Worm (Caenorhabditis elegans) whole organism, L1 larva: Measurements from ENCODE around the gene clec-126.
A peak's percentile ranks its signal among the peaks of the same experiment; 100 is the strongest.

Source experiments
- F16B12.6 ChIP-seq: fragments of 150-350 bp; optimal IDR thresholded peaks from 2 replicates; lab custom pipeline; 2014; ENCODE audit warnings: missing biosample characterization, missing genetic modification characterization
- alr-1 ChIP-seq: fragments of 200-800 bp; sonication (Bioruptor generic); optimal IDR thresholded peaks from 2 replicates; lab custom pipeline; 2018; ENCODE audit warnings: borderline replicate concordance, mild to moderate bottlenecking, missing genetic modification characterization, missing compliant biosample characterization
- blmp-1 ChIP-seq: fragments of 150-350 bp; optimal IDR thresholded peaks from 2 replicates; lab custom pipeline; 2014; ENCODE audit warnings: missing biosample characterization, missing genetic modification characterization
- ceh-63 ChIP-seq: fragments of 200-800 bp; sonication (Bioruptor generic); optimal IDR thresholded peaks from 2 replicates; lab custom pipeline; 2018; ENCODE audit warnings: mild to moderate bottlenecking, missing genetic modification characterization, missing compliant biosample characterization
- ceh-82 ChIP-seq, 3 experiments: fragments of 150-350 bp in 1 of 3; sonication (generic microtip) in 2 of 3; optimal IDR thresholded peaks; 2 replicates each; lab custom pipeline; 2014 to 2017; ENCODE audit warnings: missing biosample characterization in 3 of 3, missing genetic modification characterization in 3 of 3
- ceh-88 ChIP-seq: fragments of 200-800 bp; sonication (Bioruptor generic); IDR thresholded peaks from 2 replicates; pipeline ENCODE4 v1.3.6; 2022; ENCODE audit warnings: missing genetic modification characterization, missing compliant biosample characterization
- ces-1 ChIP-seq: fragments of 150-350 bp; optimal IDR thresholded peaks from 2 replicates; lab custom pipeline; 2014; ENCODE audit warnings: missing biosample characterization, missing genetic modification reagents, missing genetic modification characterization
- dpl-1 ChIP-seq, 3 experiments: fragments of 150-350 bp in 2 of 3; sonication (generic microtip) in 1 of 3; optimal IDR thresholded peaks; 2 replicates each; lab custom pipeline; 2014 to 2017; ENCODE audit warnings: missing biosample characterization in 3 of 3, missing genetic modification characterization in 3 of 3, missing genetic modification reagents in 3 of 3
- efl-1 ChIP-seq, 4 experiments: fragments of 150-350 bp; optimal IDR thresholded peaks in 3 of 4; peaks in 1 of 4; 1 replicate in 1 of 4; 2 replicates in 3 of 4; lab custom pipeline; 2014; ENCODE audit warnings: missing biosample characterization in 2 of 4, missing genetic modification characterization in 2 of 4, missing genetic modification reagents in 2 of 4
- efl-3 ChIP-seq: fragments of 200-800 bp; sonication (Bioruptor generic); optimal IDR thresholded peaks from 2 replicates; lab custom pipeline; 2018; ENCODE audit warnings: mild to moderate bottlenecking, missing genetic modification characterization, missing compliant biosample characterization
- egl-13 ChIP-seq: sonication (generic microtip); optimal IDR thresholded peaks from 2 replicates; lab custom pipeline; 2016; ENCODE audit warnings: missing genotype, missing genetic modification reagents, missing genetic modification characterization, missing compliant biosample characterization
- elt-2 ChIP-seq: sonication (generic microtip); optimal IDR thresholded peaks from 2 replicates; lab custom pipeline; 2016; ENCODE audit warnings: missing genetic modification characterization, mild to moderate bottlenecking, inconsistent platforms, missing compliant biosample characterization, missing genetic modification reagents
- fkh-10 ChIP-seq: sonication (generic microtip); optimal IDR thresholded peaks from 2 replicates; lab custom pipeline; 2017; ENCODE audit warnings: missing biosample characterization, missing genetic modification reagents, missing genetic modification characterization
- fkh-4 ChIP-seq: sonication (generic microtip); optimal IDR thresholded peaks from 2 replicates; lab custom pipeline; 2016; ENCODE audit warnings: missing compliant biosample characterization, missing genetic modification characterization, borderline replicate concordance
- fkh-8 ChIP-seq: sonication (generic microtip); optimal IDR thresholded peaks from 2 replicates; lab custom pipeline; 2016; ENCODE audit warnings: mild to moderate bottlenecking, missing genetic modification characterization, missing compliant biosample characterization
- grh-1 ChIP-seq: fragments of 200-800 bp; sonication (Bioruptor generic); IDR thresholded peaks from 2 replicates; pipeline ENCODE4 v1.3.6; 2022; ENCODE audit warnings: missing genetic modification reagents, missing genetic modification characterization, missing compliant biosample characterization
- hlh-17 ChIP-seq: fragments of 200-800 bp; sonication (Bioruptor generic); optimal IDR thresholded peaks from 2 replicates; lab custom pipeline; 2018; ENCODE audit warnings: missing genetic modification characterization, mild to moderate bottlenecking, missing compliant biosample characterization, moderate library complexity, borderline replicate concordance
- hlh-4 ChIP-seq: sonication (generic microtip); optimal IDR thresholded peaks from 2 replicates; lab custom pipeline; 2016; ENCODE audit warnings: mild to moderate bottlenecking, missing genetic modification characterization, missing compliant biosample characterization
- hpl-2 ChIP-seq: fragments of 150-350 bp; optimal IDR thresholded peaks from 2 replicates; lab custom pipeline; 2014; ENCODE audit warnings: missing biosample characterization, missing genetic modification reagents, missing genetic modification characterization
- irx-1 ChIP-seq: sonication (generic microtip); optimal IDR thresholded peaks from 2 replicates; lab custom pipeline; 2016; ENCODE audit warnings: missing genetic modification characterization, missing compliant biosample characterization
- jun-1 ChIP-seq: fragments of 150-350 bp; optimal IDR thresholded peaks from 2 replicates; lab custom pipeline; 2014; ENCODE audit warnings: missing biosample characterization, missing genetic modification reagents, missing genetic modification characterization
- lin-13 ChIP-seq: fragments of 150-350 bp; optimal IDR thresholded peaks from 2 replicates; lab custom pipeline; 2014; ENCODE audit warnings: missing biosample characterization, missing genetic modification reagents, missing genetic modification characterization
- lin-14 ChIP-seq: fragments of 200-800 bp; sonication (Bioruptor generic); optimal IDR thresholded peaks from 2 replicates; lab custom pipeline; 2018; ENCODE audit warnings: mild to moderate bottlenecking, missing genetic modification characterization, moderate library complexity, missing compliant biosample characterization
- lin-35 ChIP-seq, 2 experiments: fragments of 150-350 bp; optimal IDR thresholded peaks; 2 replicates each; lab custom pipeline; 2014; ENCODE audit warnings: missing biosample characterization in 2 of 2, missing genetic modification characterization in 2 of 2, missing genetic modification reagents in 2 of 2
- lir-3 ChIP-seq: sonication (generic microtip); optimal IDR thresholded peaks from 2 replicates; lab custom pipeline; 2016; ENCODE audit warnings: mild to moderate bottlenecking, missing genetic modification characterization, moderate library complexity, missing compliant biosample characterization; ENCODE audit not compliant: poor library complexity
- lsy-2 ChIP-seq, 2 experiments: fragments of 150-350 bp; optimal IDR thresholded peaks; 2 replicates each; lab custom pipeline; 2014; ENCODE audit warnings: missing biosample characterization in 2 of 2, missing genetic modification characterization in 2 of 2
- mef-2 ChIP-seq: fragments of 150-350 bp; optimal IDR thresholded peaks from 2 replicates; lab custom pipeline; 2014; ENCODE audit warnings: missing biosample characterization, missing genetic modification characterization
- mep-1 ChIP-seq: fragments of 150-350 bp; optimal IDR thresholded peaks from 2 replicates; lab custom pipeline; 2014; ENCODE audit warnings: missing biosample characterization, missing genetic modification characterization
- nhr-12 ChIP-seq: sonication (generic microtip); optimal IDR thresholded peaks from 2 replicates; lab custom pipeline; 2017; ENCODE audit warnings: missing biosample characterization, missing genetic modification characterization
- nhr-237 ChIP-seq: fragments of 150-350 bp; optimal IDR thresholded peaks from 2 replicates; lab custom pipeline; 2014; ENCODE audit warnings: missing biosample characterization, missing genetic modification characterization
- nhr-28 ChIP-seq: fragments of 150-350 bp; optimal IDR thresholded peaks from 2 replicates; lab custom pipeline; 2014; ENCODE audit warnings: missing biosample characterization, missing genetic modification characterization
- nhr-47 ChIP-seq: sonication (generic microtip); optimal IDR thresholded peaks from 2 replicates; lab custom pipeline; 2016; ENCODE audit warnings: mild to moderate bottlenecking, missing genetic modification characterization, moderate library complexity, missing compliant biosample characterization
- nhr-71 ChIP-seq: sonication (generic microtip); optimal IDR thresholded peaks from 2 replicates; lab custom pipeline; 2016; ENCODE audit warnings: mild to moderate bottlenecking, missing genetic modification characterization, moderate library complexity, missing compliant biosample characterization
- nhr-76 ChIP-seq: sonication (generic microtip); optimal IDR thresholded peaks from 2 replicates; lab custom pipeline; 2017; ENCODE audit warnings: missing biosample characterization, missing genetic modification characterization
- nhr-77 ChIP-seq: fragments of 150-350 bp; optimal IDR thresholded peaks from 2 replicates; lab custom pipeline; 2014; ENCODE audit warnings: missing biosample characterization, missing genetic modification characterization
- nhr-84 ChIP-seq: sonication (generic microtip); optimal IDR thresholded peaks from 2 replicates; lab custom pipeline; 2017; ENCODE audit warnings: missing biosample characterization, missing genetic modification characterization
- nhr-85 ChIP-seq: sonication (generic microtip); peaks from one replicate; lab custom pipeline; 2016; ENCODE audit warnings: missing genetic modification characterization, inconsistent platforms, missing compliant biosample characterization
- nhr-90 ChIP-seq: sonication (generic microtip); optimal IDR thresholded peaks from 2 replicates; lab custom pipeline; 2016; ENCODE audit warnings: mild to moderate bottlenecking, missing genetic modification characterization, missing compliant biosample characterization; ENCODE audit not compliant: poor library complexity
- pax-3 ChIP-seq: fragments of 200-800 bp; sonication (Bioruptor generic); optimal IDR thresholded peaks from 2 replicates; lab custom pipeline; 2018; ENCODE audit warnings: mild to moderate bottlenecking, missing genetic modification characterization, moderate library complexity, missing compliant biosample characterization
- rnt-1 ChIP-seq: sonication (generic microtip); optimal IDR thresholded peaks from 2 replicates; lab custom pipeline; 2016; ENCODE audit warnings: mild to moderate bottlenecking, missing genetic modification characterization, moderate library complexity, missing compliant biosample characterization
- skn-1 ChIP-seq: fragments of 150-350 bp; optimal IDR thresholded peaks from 2 replicates; lab custom pipeline; 2014; ENCODE audit warnings: missing biosample characterization, missing genetic modification characterization
- snpc-4 ChIP-seq: fragments of 150-350 bp; optimal IDR thresholded peaks from 2 replicates; lab custom pipeline; 2014; ENCODE audit warnings: missing biosample characterization, missing genetic modification characterization
- snu-23 ChIP-seq: sonication (generic microtip); optimal IDR thresholded peaks from 2 replicates; lab custom pipeline; 2016; ENCODE audit warnings: missing genetic modification characterization, missing compliant biosample characterization
- swsn-7 ChIP-seq: sonication (generic microtip); optimal IDR thresholded peaks from 2 replicates; lab custom pipeline; 2016; ENCODE audit warnings: missing genetic modification characterization, missing compliant biosample characterization
- unc-130 ChIP-seq: fragments of 150-350 bp; optimal IDR thresholded peaks from 2 replicates; lab custom pipeline; 2017; ENCODE audit warnings: missing biosample characterization, missing genetic modification characterization, inconsistent platforms
- unc-30 ChIP-seq: sonication (generic microtip); optimal IDR thresholded peaks from 2 replicates; lab custom pipeline; 2017; ENCODE audit warnings: missing biosample characterization, missing genetic modification characterization
- unc-86 ChIP-seq: sonication (generic microtip); optimal IDR thresholded peaks from 2 replicates; lab custom pipeline; 2016; ENCODE audit warnings: missing genetic modification characterization, missing compliant biosample characterization
- xbp-1 ChIP-seq: sonication (generic microtip); optimal IDR thresholded peaks from 2 replicates; lab custom pipeline; 2016; ENCODE audit warnings: missing genetic modification characterization, missing compliant biosample characterization
- zag-1 ChIP-seq: fragments of 150-350 bp; optimal IDR thresholded peaks from 2 replicates; lab custom pipeline; 2014; ENCODE audit warnings: missing biosample characterization, missing genetic modification characterization
- ztf-11 ChIP-seq, 2 experiments: sonication (generic microtip); optimal IDR thresholded peaks; 2 replicates each; lab custom pipeline; 2016 to 2017; ENCODE audit warnings: missing genetic modification characterization in 2 of 2, missing biosample characterization in 1 of 2, missing compliant biosample characterization in 1 of 2

The clec-126 gene

ce11 chrII:3520988-3521850, 1.9 kb downstream of the clec-126 start, which contains the start of gene W09G10.9 (continued):
- TF ChIP-seq snpc-4 (peak; percentile 27), efl-3 (GFP tag; lab: Kevin White, UChicago) (no peak), nhr-28 (tag; lab: Kevin White, UChicago) (no peak), ceh-63 (no peak), lsy-2 (tag; optimal IDR thresholded peaks at IDR 0.05; lab: Kevin White, UChicago) (peak; percentile 72 to 77), dpl-1 (GFP tag; optimal IDR thresholded peaks at IDR 0.05; lab: Kevin White, UChicago) (peak; percentile 8 to 47 (median 43)), xbp-1 (peak; percentile 72), mef-2 (no peak), snu-23 (GFP tag; lab: Kevin White, UChicago) (peak; percentile 83), grh-1 (GFP tag; lab: Robert Waterston, UW) (peak; percentile 34; the same call in 1 of the 2 replicates), zag-1 (tag; lab: Kevin White, UChicago) (no peak), nhr-84 (no peak), mep-1 (tag; lab: Kevin White, UChicago) (peak; percentile 23), blmp-1 (no peak), hlh-4 (tag; lab: Kevin White, UChicago) (no peak), fkh-8 (tag; lab: Kevin White, UChicago) (peak; percentile 78), swsn-7 (tag; lab: Kevin White, UChicago) (peak; percentile 71), lin-13 (GFP tag; lab: Kevin White, UChicago) (peak; percentile 32), egl-13 (peak; percentile 54), hpl-2 (GFP tag; lab: Kevin White, UChicago) (no peak), nhr-90 (tag; lab: Kevin White, UChicago) (peak; percentile 60), skn-1 (tag; lab: Kevin White, UChicago) (peak; percentile 41), fkh-4 (tag; lab: Kevin White, UChicago) (no peak), irx-1 (tag; lab: Kevin White, UChicago) (peak; percentile 40), alr-1 (tag; lab: Kevin White, UChicago) (no peak), nhr-71 (tag; lab: Kevin White, UChicago) (peak; percentile 80), F16B12.6 (tag; lab: Kevin White, UChicago) (peak; percentile 48), ces-1 (GFP tag; lab: Kevin White, UChicago) (no peak), hlh-17 (no peak), fkh-10 (peak; percentile 14), lir-3 (peak; percentile 52), ceh-88 (GFP tag; lab: Robert Waterston, UW) (peak; percentile 73), pax-3 (tag; lab: Kevin White, UChicago) (no peak), nhr-77 (tag; lab: Kevin White, UChicago) (peak; percentile 52), jun-1 (tag; lab: Kevin White, UChicago) (peak; percentile 30), nhr-76 (no peak), ztf-11 (tag; optimal IDR thresholded peaks at IDR 0.05; lab: Kevin White, UChicago) (peak in 1 of 2 experiments; percentile 56), efl-1 (optimal IDR thresholded peaks at IDR 0.05; lab: Kevin White, UChicago) (peak; percentile 38 to 53), efl-1 (GFP tag; optimal IDR thresholded peaks at IDR 0.05 in 1 of 2; lab: Kevin White, UChicago) (peak; percentile 29 to 93), ceh-82 (tag; optimal IDR thresholded peaks at IDR 0.05; lab: Kevin White, UChicago) (peak; percentile 46 to 63 (median 62)), lin-35 (GFP tag; optimal IDR thresholded peaks at IDR 0.05; lab: Kevin White, UChicago) (peak; percentile 22 to 69), nhr-85 (peak; percentile 63), elt-2 (peak; percentile 23), rnt-1 (peak; percentile 79), nhr-47 (tag; lab: Kevin White, UChicago) (peak; percentile 84), unc-86 (peak; percentile 55), unc-130 (tag; lab: Kevin White, UChicago) (peak; percentile 10), unc-30 (tag; lab: Kevin White, UChicago) (no peak), nhr-12 (tag; lab: Kevin White, UChicago) (no peak), nhr-237 (tag; lab: Kevin White, UChicago) (no peak), lin-14 (GFP tag; lab: Kevin White, UChicago) (peak; percentile 71)
